Worm (Caenorhabditis elegans) whole organism, mixed stage, embryonic: Measurements from ENCODE around the gene toe-1.

Source experiments
- elt-1 ChIP-seq: sonication (generic microtip); optimal IDR thresholded peaks from 2 replicates; lab custom pipeline; 2017; ENCODE audit warnings: missing genetic modification characterization, mild to moderate bottlenecking, missing compliant biosample characterization, antibody characterized with exemption, moderate library complexity, borderline replicate concordance; ENCODE audit not compliant: insufficient read depth
- mep-1 ChIP-seq: fragments of 150-350 bp; optimal IDR thresholded peaks from 2 replicates; lab custom pipeline; 2017; ENCODE audit warnings: missing biosample characterization, missing genetic modification reagents, missing genetic modification characterization, inconsistent platforms
- nhr-237 ChIP-seq: fragments of 150-350 bp; optimal IDR thresholded peaks from 2 replicates; lab custom pipeline; 2014; ENCODE audit warnings: missing biosample characterization, missing genetic modification characterization
- pha-4 ChIP-seq: fragments of 150-350 bp; optimal IDR thresholded peaks from 2 replicates; lab custom pipeline; 2018; ENCODE audit warnings: missing biosample characterization, missing genetic modification reagents, missing genetic modification characterization
- unc-120 ChIP-seq: sonication (generic microtip); optimal IDR thresholded peaks from 2 replicates; lab custom pipeline; 2017; ENCODE audit warnings: missing genetic modification characterization, missing compliant biosample characterization; ENCODE audit not compliant: poor library complexity, severe bottlenecking
- unc-62 ChIP-seq: fragments of 150-350 bp; optimal IDR thresholded peaks from 2 replicates; lab custom pipeline; 2014; ENCODE audit warnings: missing biosample characterization, missing genetic modification reagents, missing genetic modification characterization

- no peak for TF ChIP-seq mep-1 (tag; lab: Kevin White, UChicago)
- TF ChIP-seq pha-4: no peak
- TF ChIP-seq nhr-237 (tag; lab: Kevin White, UChicago): no peak
- TF ChIP-seq unc-120 (tag; lab: Kevin White, UChicago): no peak
- TF ChIP-seq elt-1 (tag; lab: Kevin White, UChicago): no peak
- no peak for TF ChIP-seq unc-62 (GFP tag; lab: Kevin White, UChicago)
Observed at ce11 chrII:4417333-4417732, 7.6 kb upstream of the toe-1 start, which contains the start of gene sod-5.
